Worm (Caenorhabditis elegans) whole organism, L4 larva: ENCODE measurements around the gene pph-4.1.

Experiments used
- ZK546.5 ChIP-seq, 2 experiments: sonication (generic microtip); optimal IDR thresholded peaks; 2 replicates each; lab custom pipeline; 2017; ENCODE audit warnings: missing biosample characterization in 2 of 2, missing genetic modification characterization in 2 of 2
- ceh-28 ChIP-seq: fragments of 150-350 bp; optimal IDR thresholded peaks from 2 replicates; lab custom pipeline; 2014; ENCODE audit warnings: missing biosample characterization, missing genetic modification reagents, missing genetic modification characterization
- egl-27 ChIP-seq: sonication (generic microtip); optimal IDR thresholded peaks from 3 replicates; lab custom pipeline; 2017; ENCODE audit warnings: missing biosample characterization, missing genetic modification reagents, missing genetic modification characterization
- fkh-10 ChIP-seq: fragments of 150-350 bp; optimal IDR thresholded peaks from 2 replicates; lab custom pipeline; 2014; ENCODE audit warnings: missing biosample characterization, missing genetic modification reagents, missing genetic modification characterization
- madf-5 ChIP-seq, 2 experiments: fragments of 200-800 bp; sonication (Bioruptor generic); IDR thresholded peaks; 2 replicates each; pipeline ENCODE4 v1.3.6; 2022; ENCODE audit warnings: missing compliant biosample characterization in 2 of 2, missing genetic modification characterization in 2 of 2
- mdl-1 ChIP-seq, 2 experiments: fragments of 150-350 bp in 1 of 2; sonication (generic microtip) in 1 of 2; optimal IDR thresholded peaks; 2 replicates each; lab custom pipeline; 2014 to 2017; ENCODE audit warnings: missing biosample characterization in 2 of 2, missing genetic modification characterization in 2 of 2
- nhr-76 ChIP-seq: fragments of 150-350 bp; optimal IDR thresholded peaks from 2 replicates; lab custom pipeline; 2014; ENCODE audit warnings: missing biosample characterization, missing genetic modification characterization
- spr-3 ChIP-seq: fragments of 200-800 bp; sonication (Bioruptor generic); optimal IDR thresholded peaks from 2 replicates; lab custom pipeline; 2018; ENCODE audit warnings: mild to moderate bottlenecking, missing genetic modification characterization, missing compliant biosample characterization
- zag-1 ChIP-seq: fragments of 150-350 bp; optimal IDR thresholded peaks from 2 replicates; lab custom pipeline; 2014; ENCODE audit warnings: missing biosample characterization, missing genetic modification characterization

DNA sequence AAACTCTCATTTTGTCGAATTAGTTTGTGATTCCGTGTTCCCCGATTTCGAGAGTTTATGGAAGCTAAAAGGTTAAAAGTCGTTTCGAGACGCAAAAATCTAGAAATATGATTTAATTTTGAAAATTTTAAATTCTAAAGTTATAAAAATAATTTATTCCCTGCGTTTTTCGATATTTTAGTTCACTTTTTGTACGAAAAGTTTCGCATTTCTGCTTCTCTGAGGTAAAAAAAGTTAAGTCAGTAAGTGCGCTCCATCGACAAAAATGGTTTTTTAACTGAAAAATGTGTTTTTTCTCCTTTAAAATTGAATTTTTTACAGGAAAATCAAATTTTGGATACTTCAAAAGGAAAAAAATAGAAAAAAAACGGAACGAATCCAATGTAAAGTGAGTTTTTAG is 17.7 kb downstream of the pph-4.1 start, which contains the start of gene zip-1:
- no peak for TF ChIP-seq ceh-28 (tag; lab: Kevin White, UChicago)
- TF ChIP-seq ZK546.5 (tag; optimal IDR thresholded peaks at IDR 0.05; lab: Kevin White, UChicago) = no peak
- no peak for TF ChIP-seq egl-27 (tag; lab: Kevin White, UChicago)
- no peak for TF ChIP-seq fkh-10 (GFP tag; lab: Kevin White, UChicago)
- TF ChIP-seq zag-1 (tag; lab: Kevin White, UChicago) = no peak
- TF ChIP-seq nhr-76 (tag; lab: Kevin White, UChicago) = no peak
- TF ChIP-seq mdl-1 (tag; optimal IDR thresholded peaks at IDR 0.05; lab: Kevin White, UChicago) = no peak
- no peak for TF ChIP-seq spr-3 (GFP tag; lab: Kevin White, UChicago)
- TF ChIP-seq madf-5 (GFP tag; IDR thresholded peaks at IDR 0.05; lab: Robert Waterston, UW) = no peak
